Fruit fly (Drosophila melanogaster) whole organism: Measurements from ENCODE around the gene lark.

Source experiments
- CG8478 ChIP-seq: fragments of >200 bp; optimal IDR thresholded peaks from 2 replicates; lab custom pipeline; 2018; ENCODE audit warnings: inconsistent platforms
- Dll ChIP-seq: fragments of >200 bp; optimal IDR thresholded peaks from 2 replicates; lab custom pipeline; 2017
- pan ChIP-seq: fragments of >200 bp; optimal IDR thresholded peaks from 2 replicates; lab custom pipeline; 2017
- psq ChIP-seq: fragments of >200 bp; optimal IDR thresholded peaks from 2 replicates; lab custom pipeline; 2017
- usp ChIP-seq: fragments of >200 bp; optimal IDR thresholded peaks from 2 replicates; lab custom pipeline; 2017; ENCODE audit warnings: missing biosample characterization, missing genetic modification characterization, mixed read lengths

The lark gene

DNA sequence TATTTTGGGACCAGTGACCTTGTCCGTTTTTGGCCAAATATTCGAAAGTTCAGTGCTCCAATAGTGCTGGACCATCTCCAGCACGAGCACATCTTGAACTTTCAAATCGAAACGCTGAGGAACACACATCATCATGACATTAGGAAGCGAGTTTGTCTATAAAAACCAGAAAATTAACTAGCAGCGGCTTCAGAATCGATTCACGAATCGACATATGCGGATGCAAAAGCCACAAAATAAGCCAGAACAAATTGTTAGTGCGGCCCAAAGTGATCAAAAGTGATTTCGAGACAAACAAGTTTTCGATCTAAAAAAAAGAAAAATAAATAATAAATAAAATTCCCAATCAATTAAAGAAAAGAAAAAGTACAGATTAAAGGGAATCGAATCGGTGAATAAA lies 51.4 kb downstream of the lark start, which contains the start of gene CG8563:
CG8563 (plus strand) TSS at position 301 of the 400 bp plus-strand sequence.
- no peak for TF ChIP-seq psq (lab: Kevin White, UChicago)
- no peak for TF ChIP-seq Dll (lab: Kevin White, UChicago)
- no peak for TF ChIP-seq usp (GFP tag; lab: Kevin White, UChicago)
- no peak for TF ChIP-seq pan (lab: Kevin White, UChicago)
- TF ChIP-seq CG8478: no peak
